Worm (Caenorhabditis elegans) whole organism, young adult: ENCODE measurements around the gene C33H5.2.

ENCODE experiments used
- cebp-1 ChIP-seq, 2 experiments: fragments of 200-800 bp in 1 of 2; sonication (Bioruptor generic) in 1 of 2; sonication (generic microtip) in 1 of 2; IDR thresholded peaks in 1 of 2; optimal IDR thresholded peaks in 1 of 2; 2 replicates each; pipeline versions ENCODE4 v1.3.6 to Lab custom; 2017 to 2022; ENCODE audit warnings: missing compliant biosample characterization in 2 of 2, missing genetic modification characterization in 2 of 2, mild to moderate bottlenecking in 1 of 2, missing genetic modification reagents in 1 of 2, moderate library complexity in 1 of 2
- nhr-179 ChIP-seq: sonication (generic microtip); optimal IDR thresholded peaks from 2 replicates; lab custom pipeline; 2016; ENCODE audit warnings: mild to moderate bottlenecking, missing genetic modification characterization, missing compliant biosample characterization
- nhr-90 ChIP-seq: sonication (generic microtip); optimal IDR thresholded peaks from 2 replicates; lab custom pipeline; 2016; ENCODE audit warnings: missing genotype, mild to moderate bottlenecking, missing genetic modification characterization, missing compliant biosample characterization

DNA sequence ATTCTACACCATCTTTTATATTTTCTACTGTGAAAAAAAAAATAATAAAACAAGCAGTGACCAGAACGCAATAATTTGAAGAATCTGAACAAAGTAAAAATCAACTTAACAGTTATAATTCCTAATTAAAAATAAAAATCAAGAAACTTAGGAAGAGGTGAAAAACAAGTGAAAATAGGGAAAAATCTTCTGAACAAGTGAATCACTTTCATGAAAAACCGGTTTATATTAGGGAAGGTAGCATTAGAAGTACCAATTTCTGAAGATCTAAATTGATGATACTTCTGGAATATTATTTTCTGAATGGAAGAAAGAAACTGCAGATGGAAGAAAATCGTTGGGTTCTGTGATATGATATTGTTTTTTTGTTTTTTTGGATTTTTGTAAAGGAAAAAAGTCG, 31.7 kb downstream of the C33H5.2 start:
- TF ChIP-seq cebp-1 (GFP tag; IDR thresholded peaks at IDR 0.05; lab: Robert Waterston, UW): no peak
- no peak for TF ChIP-seq cebp-1 (tag; optimal IDR thresholded peaks at IDR 0.05; lab: Kevin White, UChicago)
- TF ChIP-seq nhr-90: no peak
- no peak for TF ChIP-seq nhr-179 (tag; lab: Kevin White, UChicago)
